Worm (Caenorhabditis elegans) whole organism, young adult: ENCODE measurements around the gene sri-60.

ENCODE experiments used
- F52B5.7 ChIP-seq: sonication (generic microtip); optimal IDR thresholded peaks from 2 replicates; lab custom pipeline; 2016; ENCODE audit warnings: mild to moderate bottlenecking, missing genetic modification characterization, missing compliant biosample characterization
- akir-1 ChIP-seq: fragments of 200-800 bp; sonication (Bioruptor generic); optimal IDR thresholded peaks from 2 replicates; lab custom pipeline; 2018; ENCODE audit warnings: mild to moderate bottlenecking, missing genetic modification characterization, moderate library complexity, missing compliant biosample characterization
- attf-3 ChIP-seq: fragments of 200-800 bp; sonication (Bioruptor generic); conservative IDR thresholded peaks from 2 replicates; pipeline ENCODE4 v1.3.6; 2022; ENCODE audit warnings: missing genetic modification reagents, missing genetic modification characterization, missing compliant biosample characterization
- ceh-91 ChIP-seq: fragments of 200-800 bp; sonication (Bioruptor generic); IDR thresholded peaks from 2 replicates; pipeline ENCODE4 v1.3.6; 2022; ENCODE audit warnings: missing genetic modification reagents, missing genetic modification characterization, missing compliant biosample characterization

DNA sequence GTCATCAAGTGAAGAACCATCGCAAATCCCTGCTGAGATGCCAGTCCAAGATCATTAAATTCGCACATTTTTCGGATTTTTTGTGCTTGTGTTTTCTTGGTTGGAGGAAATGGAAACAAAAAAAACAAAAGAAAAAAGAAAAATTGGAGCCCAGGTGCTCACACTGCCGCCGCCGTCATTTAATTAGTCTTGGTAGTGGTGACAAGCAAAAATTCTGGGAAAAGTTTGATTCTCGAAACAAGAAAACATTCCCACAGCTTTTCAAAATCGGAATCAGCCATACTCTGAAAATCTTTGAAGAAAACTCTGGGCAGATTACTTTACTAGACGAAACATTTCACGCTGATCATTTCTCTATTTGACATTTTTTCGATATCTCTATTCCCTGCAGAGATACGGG, 2.5 kb upstream of the sri-60 start, which contains the start of gene srh-128:
- TF ChIP-seq akir-1 (GFP tag; lab: Kevin White, UChicago) (no peak), F52B5.7 (tag; lab: Kevin White, UChicago) (no peak), attf-3 (GFP tag; lab: Robert Waterston, UW) (no peak), ceh-91 (no peak)
